Fruit fly (Drosophila melanogaster) whole organism, prepupa: ENCODE results near the gene CG43288.

ENCODE experiments used
- CG16779 ChIP-seq: fragments of 200-800 bp; sonication (Bioruptor generic); optimal IDR thresholded peaks from 3 replicates; lab custom pipeline; 2017; ENCODE audit warnings: missing biosample characterization, mild to moderate bottlenecking, missing genetic modification characterization
- Hr4 ChIP-seq: fragments of 200-800 bp; sonication (Bioruptor generic); optimal IDR thresholded peaks from 3 replicates; lab custom pipeline; 2016; ENCODE audit warnings: missing biosample characterization, missing genetic modification characterization
- ss ChIP-seq, 2 experiments: fragments of 200-800 bp; sonication (Bioruptor generic); optimal IDR thresholded peaks; 2 replicates in 1 of 2; 3 replicates in 1 of 2; lab custom pipeline; 2017 to 2018; ENCODE audit warnings: mild to moderate bottlenecking in 2 of 2, missing biosample characterization in 2 of 2, missing genetic modification characterization in 2 of 2, moderate library complexity in 1 of 2

DNA sequence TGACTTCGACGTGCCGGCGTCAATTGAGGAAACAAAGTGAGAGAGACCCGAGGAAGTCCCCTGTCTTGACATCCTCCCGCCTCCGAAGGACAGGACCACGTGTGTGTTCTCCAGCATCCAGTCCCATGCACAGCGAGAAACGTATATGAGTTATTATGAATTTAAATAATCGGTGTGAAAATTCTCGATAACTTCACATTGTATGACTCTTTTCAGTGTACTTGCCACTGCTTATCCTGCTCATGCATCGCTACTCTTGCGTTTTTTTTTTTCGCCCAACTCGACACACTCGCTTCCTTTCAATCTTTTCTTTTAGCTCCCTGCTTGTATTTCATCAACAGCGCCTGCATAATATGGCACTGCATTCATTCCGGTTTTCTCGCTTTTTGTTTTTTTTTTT lies 37.0 kb upstream of the CG43288 start:
- TF ChIP-seq CG16779 (tag; lab: Kevin White, UChicago) (no peak), Hr4 (peak; percentile 9), ss (GFP tag; optimal IDR thresholded peaks at IDR 0.05; lab: Kevin White, UChicago) (peak; percentile 55 to 61)
